Fruit fly (Drosophila melanogaster) whole organism, larva: Measurements from ENCODE around the gene CG34242.

Experiments used
- noc ChIP-seq: fragments of 200-800 bp; sonication (Bioruptor generic); optimal IDR thresholded peaks from 3 replicates; lab custom pipeline; 2019; ENCODE audit warnings: missing biosample characterization, mild to moderate bottlenecking, missing genetic modification characterization, moderate library complexity

The CG34242 gene

dm6 chr3L:12564979-12565378 is 31.2 kb downstream of the CG34242 start:
- no peak for TF ChIP-seq noc

- no peak for TF ChIP-seq noc
Measured at dm6 chr3L:12565422-12565821, 31.6 kb downstream of the CG34242 start.

dm6 chr3L:12566065-12566730 is 32.4 kb downstream of the CG34242 start:
- TF ChIP-seq noc = no peak

- TF ChIP-seq noc = no peak
Measured at dm6 chr3L:12572366-12572765, 38.6 kb downstream of the CG34242 start, which contains the start of gene sowah. sowah (minus strand) TSS chr3L:12572542.

DNA sequence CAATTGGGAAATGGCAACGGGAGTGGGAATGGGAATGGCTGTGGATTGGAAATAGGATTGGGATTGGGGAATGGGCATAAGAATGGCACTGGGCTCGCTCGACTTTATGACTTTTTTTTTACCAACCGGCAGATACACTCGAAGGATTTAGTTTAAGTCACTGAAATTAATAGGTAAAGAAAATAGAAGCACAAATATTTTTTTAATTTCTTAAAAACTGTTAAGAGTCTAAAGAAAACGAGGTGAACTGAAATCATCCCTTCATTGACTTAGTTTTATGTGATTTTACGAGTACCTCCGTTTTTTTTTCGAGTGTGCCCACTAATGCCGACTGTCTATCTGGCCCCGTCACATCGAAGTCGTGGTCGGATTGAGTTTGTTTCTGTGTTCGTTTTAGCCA is 41.1 kb downstream of the CG34242 start:
- no peak for TF ChIP-seq noc

- no peak for TF ChIP-seq noc
Measured at dm6 chr3L:12580212-12580676, 46.4 kb downstream of the CG34242 start, which contains the start of gene ara. ara (plus strand) TSS chr3L:12580672.
